Worm (Caenorhabditis elegans) whole organism, L3 larva: ENCODE measurements around the gene C15B12.8.
A peak's percentile ranks its signal among the peaks of the same experiment; 100 is the strongest.

Experiments
- R02D3.7 ChIP-seq: fragments of 150-350 bp; optimal IDR thresholded peaks from 2 replicates; lab custom pipeline; 2014; ENCODE audit warnings: missing biosample characterization, missing genetic modification characterization
- ZK546.5 ChIP-seq: sonication (generic microtip); optimal IDR thresholded peaks from 2 replicates; lab custom pipeline; 2017; ENCODE audit warnings: missing biosample characterization, missing genetic modification characterization
- ama-1 ChIP-seq: fragments of 150-350 bp; optimal IDR thresholded peaks from 2 replicates; lab custom pipeline; 2018
- ceh-28 ChIP-seq: fragments of 150-350 bp; optimal IDR thresholded peaks from 2 replicates; lab custom pipeline; 2014; ENCODE audit warnings: missing biosample characterization, missing genetic modification reagents, missing genetic modification characterization
- ceh-9 ChIP-seq: sonication (generic microtip); optimal IDR thresholded peaks from 2 replicates; lab custom pipeline; 2018; ENCODE audit warnings: missing biosample characterization, missing genetic modification characterization
- daf-12 ChIP-seq: fragments of 150-350 bp; optimal IDR thresholded peaks from 2 replicates; lab custom pipeline; 2014; ENCODE audit warnings: missing biosample characterization, missing genetic modification reagents, missing genetic modification characterization
- egl-27 ChIP-seq: sonication (generic microtip); optimal IDR thresholded peaks from 4 replicates; lab custom pipeline; 2017; ENCODE audit warnings: missing biosample characterization, missing genetic modification reagents, missing genetic modification characterization
- egl-5 ChIP-seq: fragments of 150-350 bp; optimal IDR thresholded peaks from 2 replicates; lab custom pipeline; 2017; ENCODE audit warnings: missing biosample characterization, missing genetic modification reagents, missing genetic modification characterization, inconsistent platforms
- elt-1 ChIP-seq: fragments of 150-350 bp; optimal IDR thresholded peaks from 2 replicates; lab custom pipeline; 2014; ENCODE audit warnings: missing biosample characterization, missing genetic modification characterization
- elt-2 ChIP-seq: sonication (generic microtip); optimal IDR thresholded peaks from 2 replicates; lab custom pipeline; 2016; ENCODE audit warnings: missing genetic modification reagents, mild to moderate bottlenecking, missing genetic modification characterization, missing compliant biosample characterization
- elt-3 ChIP-seq, 3 experiments: fragments of 150-350 bp in 1 of 3; sonication (generic microtip) in 2 of 3; optimal IDR thresholded peaks; 2 replicates in 2 of 3; 4 replicates in 1 of 3; lab custom pipeline; 2014 to 2017; ENCODE audit warnings: missing biosample characterization in 3 of 3, missing genetic modification characterization in 3 of 3
- fkh-10 ChIP-seq: sonication (generic microtip); optimal IDR thresholded peaks from 2 replicates; lab custom pipeline; 2017; ENCODE audit warnings: missing biosample characterization, missing genetic modification reagents, missing genetic modification characterization
- fos-1 ChIP-seq: fragments of 150-350 bp; optimal IDR thresholded peaks from 2 replicates; lab custom pipeline; 2014; ENCODE audit warnings: missing biosample characterization, missing genetic modification characterization
- hmg-11 ChIP-seq: sonication (generic microtip); optimal IDR thresholded peaks from 2 replicates; lab custom pipeline; 2016; ENCODE audit warnings: missing genetic modification characterization, missing compliant biosample characterization
- jun-1 ChIP-seq: fragments of 150-350 bp; optimal IDR thresholded peaks from 2 replicates; lab custom pipeline; 2014; ENCODE audit warnings: missing biosample characterization, missing genetic modification reagents, missing genetic modification characterization
- lin-39 ChIP-seq: fragments of 150-350 bp; optimal IDR thresholded peaks from 2 replicates; lab custom pipeline; 2018; ENCODE audit warnings: missing biosample characterization, missing genetic modification reagents, missing genetic modification characterization
- lsy-12 ChIP-seq: sonication (generic microtip); optimal IDR thresholded peaks from 2 replicates; lab custom pipeline; 2016; ENCODE audit warnings: mild to moderate bottlenecking, missing genetic modification characterization, missing compliant biosample characterization
- mdl-1 ChIP-seq: fragments of 150-350 bp; optimal IDR thresholded peaks from 2 replicates; lab custom pipeline; 2014; ENCODE audit warnings: missing biosample characterization, missing genetic modification characterization
- mml-1 ChIP-seq: fragments of 150-350 bp; sonication (generic microtip); optimal IDR thresholded peaks from 3 replicates; lab custom pipeline; 2014; ENCODE audit warnings: missing biosample characterization, missing genetic modification characterization
- nfya-1 ChIP-seq: sonication (generic microtip); optimal IDR thresholded peaks from 2 replicates; lab custom pipeline; 2017; ENCODE audit warnings: missing genetic modification characterization, mild to moderate bottlenecking, missing compliant biosample characterization, antibody characterized with exemption, moderate library complexity; ENCODE audit not compliant: insufficient read depth
- nhr-11 ChIP-seq: fragments of 150-350 bp; optimal IDR thresholded peaks from 2 replicates; lab custom pipeline; 2014; ENCODE audit warnings: missing biosample characterization, missing genetic modification characterization
- nhr-23 ChIP-seq: fragments of 150-350 bp; optimal IDR thresholded peaks from 2 replicates; lab custom pipeline; 2014; ENCODE audit warnings: missing biosample characterization, missing genetic modification reagents, missing genetic modification characterization
- nhr-237 ChIP-seq: fragments of 150-350 bp; optimal IDR thresholded peaks from 2 replicates; lab custom pipeline; 2014; ENCODE audit warnings: missing biosample characterization, missing genetic modification characterization
- nhr-25 ChIP-seq: sonication (generic microtip); optimal IDR thresholded peaks from 2 replicates; lab custom pipeline; 2017; ENCODE audit warnings: missing biosample characterization, missing genetic modification characterization
- nhr-28 ChIP-seq: fragments of 150-350 bp; optimal IDR thresholded peaks from 2 replicates; lab custom pipeline; 2014; ENCODE audit warnings: missing biosample characterization, missing genetic modification characterization
- nhr-43 ChIP-seq: sonication (generic microtip); optimal IDR thresholded peaks from 2 replicates; lab custom pipeline; 2016; ENCODE audit warnings: mild to moderate bottlenecking, missing genetic modification characterization, missing compliant biosample characterization; ENCODE audit not compliant: poor library complexity, severe bottlenecking
- nhr-67 ChIP-seq: fragments of 150-350 bp; optimal IDR thresholded peaks from 2 replicates; lab custom pipeline; 2014; ENCODE audit warnings: missing biosample characterization, missing genetic modification characterization
- nhr-77 ChIP-seq: fragments of 150-350 bp; optimal IDR thresholded peaks from 2 replicates; lab custom pipeline; 2014; ENCODE audit warnings: missing biosample characterization, missing genetic modification characterization
- pha-4 ChIP-seq: fragments of 150-350 bp; optimal IDR thresholded peaks from 2 replicates; lab custom pipeline; 2014; ENCODE audit warnings: missing biosample characterization, missing genetic modification reagents, missing genetic modification characterization
- pqm-1 ChIP-seq: fragments of 150-350 bp; optimal IDR thresholded peaks from 2 replicates; lab custom pipeline; 2017; ENCODE audit warnings: missing biosample characterization, missing genetic modification characterization, inconsistent platforms
- sea-2 ChIP-seq: fragments of 150-350 bp; sonication (generic microtip); optimal IDR thresholded peaks from 4 replicates; lab custom pipeline; 2014; ENCODE audit warnings: missing biosample characterization, missing genetic modification reagents, missing genetic modification characterization
- skn-1 ChIP-seq: fragments of 150-350 bp; optimal IDR thresholded peaks from 2 replicates; lab custom pipeline; 2014; ENCODE audit warnings: missing biosample characterization, missing genetic modification characterization
- tbx-2 ChIP-seq: sonication (generic microtip); optimal IDR thresholded peaks from 2 replicates; lab custom pipeline; 2016; ENCODE audit warnings: mild to moderate bottlenecking, missing genetic modification characterization, missing compliant biosample characterization
- unc-62 ChIP-seq: fragments of 150-350 bp; sonication (generic microtip); optimal IDR thresholded peaks from 4 replicates; lab custom pipeline; 2014; ENCODE audit warnings: missing biosample characterization, missing genetic modification reagents, missing genetic modification characterization
- ztf-11 ChIP-seq: fragments of 150-350 bp; optimal IDR thresholded peaks from 2 replicates; lab custom pipeline; 2014; ENCODE audit warnings: missing biosample characterization, missing genetic modification characterization
- ztf-4 ChIP-seq: fragments of 150-350 bp; optimal IDR thresholded peaks from 2 replicates; lab custom pipeline; 2014; ENCODE audit warnings: missing biosample characterization, missing genetic modification characterization

The C15B12.8 gene

DNA sequence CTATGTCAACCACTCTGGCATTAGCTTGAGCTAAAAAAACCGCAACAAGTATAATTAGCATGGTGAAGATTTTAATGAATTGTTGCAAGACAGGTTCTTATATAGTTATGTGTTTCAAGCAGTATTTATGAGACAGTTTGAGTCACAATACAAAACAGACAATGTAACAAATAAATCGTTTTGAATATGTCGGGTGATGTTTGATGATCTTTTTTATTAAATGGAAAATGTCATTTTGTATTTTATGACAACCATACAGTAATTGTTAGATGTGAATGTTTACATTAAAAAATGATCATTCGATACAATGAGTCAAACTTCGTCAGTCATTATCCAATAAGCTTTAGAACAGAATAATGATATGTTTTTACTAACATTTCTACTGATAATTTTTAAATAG lies 30.7 kb upstream of the C15B12.8 start, which contains the start of gene K10C2.7:
Gene K10C2.7 (minus strand): TSS at position 101 of the 400 bp plus-strand sequence.
- no peak for TF ChIP-seq sea-2 (GFP tag; lab: Kevin White, UChicago)
- no peak for TF ChIP-seq jun-1 (tag; lab: Kevin White, UChicago)
- no peak for TF ChIP-seq ceh-9
- TF ChIP-seq elt-1 (tag; lab: Kevin White, UChicago), result no peak
- no peak for TF ChIP-seq lsy-12 (tag; lab: Kevin White, UChicago)
- TF ChIP-seq skn-1, result no peak
- no peak for TF ChIP-seq fkh-10 (GFP tag; lab: Kevin White, UChicago)
- no peak for TF ChIP-seq ZK546.5 (tag; lab: Kevin White, UChicago)
- TF ChIP-seq nfya-1 (tag; lab: Kevin White, UChicago), result no peak
- TF ChIP-seq tbx-2, result no peak
- TF ChIP-seq R02D3.7 (tag; lab: Kevin White, UChicago), result no peak
- no peak for TF ChIP-seq nhr-237 (tag; lab: Kevin White, UChicago)
- no peak for TF ChIP-seq pha-4 (tag; lab: Kevin White, UChicago)
- no peak for TF ChIP-seq nhr-43 (tag; lab: Kevin White, UChicago)
- no peak for TF ChIP-seq hmg-11 (tag; lab: Kevin White, UChicago)
- TF ChIP-seq, all 47 proteins: peak for 0

DNA sequence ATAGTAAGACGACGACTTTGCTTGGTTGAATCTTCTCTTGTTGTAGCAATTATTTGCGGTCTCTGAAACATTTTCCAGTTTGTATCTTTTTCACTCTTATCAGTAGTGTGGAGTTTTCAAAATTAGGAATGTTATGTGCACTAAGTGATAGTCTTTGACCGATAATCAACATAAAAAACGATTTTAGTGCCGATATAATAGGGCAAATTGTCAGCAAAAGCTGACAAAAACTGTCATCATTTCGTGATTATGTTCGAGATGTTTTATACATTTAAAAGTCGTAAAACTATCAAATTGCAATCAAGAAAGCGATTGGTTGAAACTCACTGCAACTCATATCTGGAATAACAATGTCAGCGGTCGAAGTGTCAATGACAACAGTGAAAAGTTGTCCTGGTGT lies 28.8 kb upstream of the C15B12.8 start:
- TF ChIP-seq nhr-67 (no peak), pqm-1 (tag; lab: Kevin White, UChicago) (peak; percentile 32), elt-2 (tag; lab: Kevin White, UChicago) (peak; percentile 86), egl-27 (tag; lab: Kevin White, UChicago) (no peak), skn-1 (peak; percentile 91), ama-1 (lab: Kevin White, UChicago) (no peak)

DNA sequence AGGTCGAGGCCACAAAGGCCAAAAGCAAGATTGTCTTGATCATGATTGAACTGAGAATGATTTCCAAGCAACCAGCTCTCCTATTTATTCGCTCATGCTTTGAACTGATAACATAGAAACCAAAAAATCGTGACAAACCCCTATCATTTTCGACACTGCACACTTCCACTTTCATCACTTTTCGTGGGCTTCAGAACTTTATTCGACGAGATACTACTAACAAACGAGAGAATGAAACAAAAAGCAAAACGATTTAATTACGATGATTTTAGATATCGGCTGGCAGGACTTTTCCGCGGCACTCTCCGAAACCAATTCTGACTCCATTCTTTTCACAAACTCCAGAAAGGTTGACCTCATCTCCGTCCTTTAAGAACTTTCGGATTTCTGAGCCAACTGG lies 27.5 kb upstream of the C15B12.8 start, which contains the start of gene asp-14:
Gene asp-14 (minus strand): TSS at position 101 of the 400 bp plus-strand sequence.
- TF ChIP-seq elt-2 (tag; lab: Kevin White, UChicago) (peak; percentile 16), nhr-77 (no peak)

DNA sequence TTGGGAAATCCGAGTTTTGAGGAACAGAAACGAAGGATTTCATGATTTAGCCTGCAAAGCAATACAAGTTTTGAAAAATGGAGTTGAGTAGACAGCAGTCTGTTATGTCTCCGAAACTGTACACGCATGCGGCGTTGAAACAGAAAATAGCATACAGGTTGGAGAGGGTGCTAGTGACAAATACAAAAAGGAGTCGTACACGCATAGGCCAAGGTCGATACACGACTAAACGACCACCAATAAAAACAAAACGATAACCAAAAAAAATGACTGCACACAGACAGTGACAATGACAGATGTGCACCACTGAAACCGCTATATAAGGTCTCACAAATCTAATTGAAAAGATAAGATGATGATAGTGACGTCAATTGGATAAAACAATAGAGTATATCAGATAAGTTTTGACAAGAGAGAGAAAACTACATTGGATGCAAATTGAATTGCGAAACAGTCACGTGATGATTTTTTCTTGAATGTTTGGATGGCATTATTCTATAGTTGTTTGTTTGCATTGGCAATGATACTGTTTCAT lies 25.1 kb upstream of the C15B12.8 start, which contains the start of gene fah-1:
Gene fah-1 (minus strand): TSS at position 51 of the 535 bp plus-strand sequence.
- TF ChIP-seq nhr-43 (tag; lab: Kevin White, UChicago) (peak; percentile 64), unc-62 (peak; percentile 34), ceh-28 (peak; percentile 71), nhr-23 (tag; lab: Kevin White, UChicago) (peak; percentile 67), skn-1 (peak; percentile 20), elt-3 (tag; optimal IDR thresholded peaks at IDR 0.05; lab: Kevin White, UChicago) (peak in 2 of 3 experiments; percentile 61 to 89), sea-2 (GFP tag; lab: Kevin White, UChicago) (no peak), elt-2 (tag; lab: Kevin White, UChicago) (peak; percentile 79), egl-5 (tag; lab: Kevin White, UChicago) (no peak), elt-1 (tag; lab: Kevin White, UChicago) (peak; percentile 51), nhr-237 (tag; lab: Kevin White, UChicago) (no peak), ztf-4 (tag; lab: Kevin White, UChicago) (no peak), ztf-11 (tag; lab: Kevin White, UChicago) (no peak), nhr-25 (tag; lab: Kevin White, UChicago) (peak; percentile 78), fkh-10 (GFP tag; lab: Kevin White, UChicago) (no peak), daf-12 (no peak), mml-1 (tag; lab: Kevin White, UChicago) (no peak), ceh-9 (no peak), jun-1 (tag; lab: Kevin White, UChicago) (peak; percentile 55), nhr-28 (tag; lab: Kevin White, UChicago) (no peak), lsy-12 (tag; lab: Kevin White, UChicago) (no peak), fos-1 (tag; lab: Kevin White, UChicago) (no peak), nhr-11 (tag; lab: Kevin White, UChicago) (no peak), mdl-1 (tag; lab: Kevin White, UChicago) (peak; percentile 31), lin-39 (tag; lab: Kevin White, UChicago) (no peak)
